Worm (Caenorhabditis elegans): Measurements from ENCODE around the gene nhr-154.

ce11 chrV:12106841-12107240 lies 5.7 kb downstream of the nhr-154 start, which contains the start of gene nhr-136:
- no peak for TF ChIP-seq unc-62 (GFP tag; optimal IDR thresholded peaks at IDR 0.05)
- TF ChIP-seq unc-39 (tag; optimal IDR thresholded peaks at IDR 0.05): no peak
- TF ChIP-seq nhr-76 (tag; optimal IDR thresholded peaks at IDR 0.05): no peak
- no peak for TF ChIP-seq snpc-4 (tag; optimal IDR thresholded peaks at IDR 0.05)
- TF ChIP-seq nhr-237 (tag; optimal IDR thresholded peaks at IDR 0.05): no peak
- TF ChIP-seq ceh-83 (GFP tag; optimal IDR thresholded peaks at IDR 0.05): no peak
- no peak for TF ChIP-seq tbx-8 (GFP tag; optimal IDR thresholded peaks at IDR 0.05)
- no peak for TF ChIP-seq mep-1 (tag; optimal IDR thresholded peaks at IDR 0.05)
- no peak for TF ChIP-seq ztf-11 (tag; optimal IDR thresholded peaks at IDR 0.05)
- TF ChIP-seq nhr-12 (tag; optimal IDR thresholded peaks at IDR 0.05): no peak
- no peak for TF ChIP-seq lsy-2 (tag; optimal IDR thresholded peaks at IDR 0.05)
- TF ChIP-seq nhr-28 (tag; optimal IDR thresholded peaks at IDR 0.05): no peak
- TF ChIP-seq lin-13 (tag; optimal IDR thresholded peaks at IDR 0.05): no peak
- no peak for TF ChIP-seq elt-1 (tag; optimal IDR thresholded peaks at IDR 0.05; ENCODE audit: borderline replicate concordance, insufficient read depth)

Data from whole organism, mixed stage, embryonic.